Worm (Caenorhabditis elegans) whole organism, young adult: ENCODE results near the gene srh-300.

Experiments used
- bed-1 ChIP-seq: fragments of 200-800 bp; sonication (Bioruptor generic); IDR thresholded peaks from 2 replicates; pipeline ENCODE4 v1.3.6; 2022; ENCODE audit warnings: missing genetic modification reagents, missing genetic modification characterization, missing compliant biosample characterization

srh-300 gene

ce11 chrV:17871049-17871448 lies 49.1 kb downstream of the srh-300 start, which contains the start of gene phf-14 (continued):
- TF ChIP-seq bed-1 (GFP tag; lab: Robert Waterston, UW), result no peak
